1 fruit fly cellular context compared by ENCODE assay signal in the genomic region with DNA sequence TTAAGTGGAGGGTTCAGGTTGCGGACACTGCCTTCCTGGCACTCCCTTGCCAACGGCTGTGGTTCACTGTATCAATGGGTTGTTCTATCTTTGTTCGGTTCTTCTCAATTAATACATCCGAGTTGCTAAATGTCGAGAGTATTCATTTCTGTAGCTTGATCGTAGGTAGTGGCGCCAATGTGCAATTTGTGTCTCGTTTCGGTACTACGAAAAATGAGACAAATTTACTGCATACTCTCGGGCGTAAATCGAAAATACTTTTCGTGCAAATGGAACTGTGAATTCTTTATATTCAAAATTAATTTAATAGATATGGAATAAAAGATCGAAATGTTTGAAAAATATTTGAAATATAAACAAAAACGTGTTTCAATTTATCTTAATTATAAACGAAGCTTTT.
TF ChIP-seq lines count a peak whose summit lies in the region.

No protein-coding gene starts in this region.

TF ChIP-seq in whole organism, embryonic, 481 proteins besides CTCF, POLR2A, EP300 and RAD21 (continued from another document):
- TF ChIP-seq crol (GFP tag; IDR thresholded peaks at IDR 0.05; lab: Robert Waterston, UW): no peak
- TF ChIP-seq CG17359 (tag; optimal IDR thresholded peaks at IDR 0.05; lab: Kevin White, UChicago): no peak
- TF ChIP-seq Fer2 (tag; optimal IDR thresholded peaks at IDR 0.05; lab: Kevin White, UChicago): no peak
- TF ChIP-seq klu (GFP tag; IDR thresholded peaks at IDR 0.05; lab: Robert Waterston, UW): no peak
- TF ChIP-seq Opbp (GFP tag; IDR thresholded peaks at IDR 0.05; lab: Robert Waterston, UW; ENCODE audit: partially characterized antibody): peak; percentile 36; the same call in 1 of the 3 replicates
- no peak for TF ChIP-seq fd96Cb (tag; optimal IDR thresholded peaks at IDR 0.05; lab: Kevin White, UChicago)
- 0 out of 3 replicates have a peak, but pooled peaks have one; percentile 8 for TF ChIP-seq ase (GFP tag; IDR thresholded peaks at IDR 0.05; lab: Robert Waterston, UW)
- no peak for TF ChIP-seq Poxn (GFP tag; IDR thresholded peaks at IDR 0.05; lab: Robert Waterston, UW)
- TF ChIP-seq bab2 (GFP tag; optimal IDR thresholded peaks at IDR 0.05; lab: Kevin White, UChicago): no peak
- peak; percentile 4 for TF ChIP-seq CG2116 (GFP tag; optimal IDR thresholded peaks at IDR 0.05; lab: Kevin White, UChicago)
- TF ChIP-seq CG2199 (GFP tag; IDR thresholded peaks at IDR 0.05; lab: Robert Waterston, UW): 0 out of 3 replicates have a peak, but pooled peaks have one; percentile 35
- TF ChIP-seq CG9817 (tag; optimal IDR thresholded peaks at IDR 0.05; lab: Kevin White, UChicago): no peak
- no peak for TF ChIP-seq tap (tag; optimal IDR thresholded peaks at IDR 0.05; lab: Kevin White, UChicago)
- TF ChIP-seq CG11247 (GFP tag; IDR thresholded peaks at IDR 0.05; lab: Robert Waterston, UW): no peak
- TF ChIP-seq Med (GFP tag; lab: Kevin White, UChicago): peak; percentile 72
- TF ChIP-seq sd (tag; optimal IDR thresholded peaks at IDR 0.05; lab: Kevin White, UChicago): no peak
- no peak for TF ChIP-seq ranshi (GFP tag; IDR thresholded peaks at IDR 0.05; lab: Robert Waterston, UW)
- TF ChIP-seq bbx (GFP tag; IDR thresholded peaks at IDR 0.05; lab: Robert Waterston, UW; ENCODE audit: partially characterized antibody): no peak
- no peak for TF ChIP-seq CG8290 (GFP tag; optimal IDR thresholded peaks at IDR 0.05; lab: Kevin White, UChicago)
- peak in 1 of 2 experiments; percentile 11 for TF ChIP-seq CG8290 (tag; optimal IDR thresholded peaks at IDR 0.05; lab: Kevin White, UChicago)
- no peak for TF ChIP-seq CG43689 (GFP tag; IDR thresholded peaks at IDR 0.05; lab: Robert Waterston, UW)
- TF ChIP-seq stwl (tag; optimal IDR thresholded peaks at IDR 0.05; lab: Kevin White, UChicago): peak; percentile 35
- no peak for TF ChIP-seq vfl (GFP tag; optimal IDR thresholded peaks at IDR 0.05; lab: Kevin White, UChicago)
- TF ChIP-seq C15 (GFP tag; IDR thresholded peaks at IDR 0.05; lab: Robert Waterston, UW): no peak
- TF ChIP-seq CG30020 (tag; optimal IDR thresholded peaks at IDR 0.05; lab: Kevin White, UChicago): no peak
- no peak for TF ChIP-seq CG18262 (tag; optimal IDR thresholded peaks at IDR 0.05; lab: Kevin White, UChicago)
TF ChIP-seq in whole organism, embryonic: peak in this region for 16.
